Fruit fly (Drosophila melanogaster) whole organism: ENCODE data around the gene gammaTub37C.

Source experiments
- EcR ChIP-seq, 2 experiments: fragments of >200 bp; optimal IDR thresholded peaks; 2 replicates each; lab custom pipeline; 2017; ENCODE audit warnings: missing biosample characterization in 2 of 2, missing genetic modification characterization in 2 of 2, missing genetic modification reagents in 2 of 2
- psq ChIP-seq: fragments of >200 bp; optimal IDR thresholded peaks from 2 replicates; lab custom pipeline; 2017
- usp ChIP-seq: fragments of >200 bp; optimal IDR thresholded peaks from 2 replicates; lab custom pipeline; 2017; ENCODE audit warnings: missing biosample characterization, missing genetic modification characterization, mixed read lengths

- TF ChIP-seq usp (GFP tag; lab: Kevin White, UChicago) (no peak), psq (lab: Kevin White, UChicago) (no peak), EcR (GFP tag; optimal IDR thresholded peaks at IDR 0.05; lab: Kevin White, UChicago) (no peak)
These were observed 32.4 kb upstream of the gammaTub37C start for dm6 chr2L:19217933-19218332.
